Fruit fly (Drosophila melanogaster) whole organism, wandering third instar larva: ENCODE measurements around the gene Tbc1d22.

Experiments used
- Abd-B ChIP-seq: fragments of >200 bp; optimal IDR thresholded peaks from 2 replicates; lab custom pipeline; 2017; ENCODE audit warnings: missing biosample characterization, missing genetic modification characterization
- CG32264 ChIP-seq: fragments of 200-800 bp; sonication (Bioruptor generic); optimal IDR thresholded peaks from 2 replicates; lab custom pipeline; 2016; ENCODE audit warnings: missing biosample characterization, missing genetic modification characterization
- CG9705 ChIP-seq: fragments of 200-800 bp; sonication (Bioruptor generic); optimal IDR thresholded peaks from 2 replicates; lab custom pipeline; 2018; ENCODE audit warnings: missing biosample characterization, mild to moderate bottlenecking, missing genetic modification characterization
- CrebA ChIP-seq: fragments of 200-800 bp; sonication (Bioruptor generic); optimal IDR thresholded peaks from 2 replicates; lab custom pipeline; 2016; ENCODE audit warnings: missing biosample characterization, mild to moderate bottlenecking, missing genetic modification characterization, borderline replicate concordance
- Dfd ChIP-seq: fragments of >200 bp; optimal IDR thresholded peaks from 2 replicates; lab custom pipeline; 2017; ENCODE audit warnings: missing biosample characterization, missing genetic modification characterization
- Dif ChIP-seq: fragments of 200-275, 200-300 bp; sonication (Bioruptor generic); optimal IDR thresholded peaks from 2 replicates; lab custom pipeline; 2018; ENCODE audit warnings: missing biosample characterization, missing genetic modification characterization; ENCODE audit not compliant: partially characterized antibody
- GATAd ChIP-seq: sonication (Bioruptor generic); optimal IDR thresholded peaks from 2 replicates; lab custom pipeline; 2016; ENCODE audit warnings: missing biosample characterization, missing genetic modification characterization
- HLH106 ChIP-seq: fragments of 200-800 bp; optimal IDR thresholded peaks from 3 replicates; lab custom pipeline; 2019; ENCODE audit warnings: missing biosample characterization, mild to moderate bottlenecking, missing genetic modification characterization, moderate library complexity
- Hnf4 ChIP-seq: fragments of 200-800 bp; sonication (Bioruptor generic); optimal IDR thresholded peaks from 2 replicates; lab custom pipeline; 2016; ENCODE audit warnings: missing biosample characterization, mild to moderate bottlenecking, missing genetic modification characterization
- Hr78 ChIP-seq: fragments of >200 bp; optimal IDR thresholded peaks from 2 replicates; lab custom pipeline; 2017; ENCODE audit warnings: missing biosample characterization, missing genetic modification characterization
- Hr83 ChIP-seq: fragments of 200-300 bp; sonication (Bioruptor generic); optimal IDR thresholded peaks from 2 replicates; lab custom pipeline; 2016; ENCODE audit warnings: missing biosample characterization, mild to moderate bottlenecking, missing genetic modification characterization, moderate library complexity; ENCODE audit not compliant: poor library complexity, severe bottlenecking
- Jra ChIP-seq: sonication (Bioruptor generic); optimal IDR thresholded peaks from 2 replicates; lab custom pipeline; 2016; ENCODE audit warnings: missing biosample characterization, missing genetic modification characterization
- Mio ChIP-seq: sonication (Bioruptor generic); optimal IDR thresholded peaks from 2 replicates; lab custom pipeline; 2016; ENCODE audit warnings: missing biosample characterization, missing genetic modification characterization
- Myc ChIP-seq: fragments of >200 bp; optimal IDR thresholded peaks from 2 replicates; lab custom pipeline; 2017
- Rel ChIP-seq, 2 experiments: fragments of 200-800 bp; sonication (Bioruptor generic) in 1 of 2; optimal IDR thresholded peaks; 2 replicates in 1 of 2; 3 replicates in 1 of 2; lab custom pipeline; 2016 to 2019; ENCODE audit warnings: mild to moderate bottlenecking in 2 of 2, missing biosample characterization in 2 of 2, missing genetic modification characterization in 2 of 2, moderate library complexity in 1 of 2
- Sp1 ChIP-seq: fragments of 200-800 bp; sonication (Bioruptor generic); optimal IDR thresholded peaks from 3 replicates; lab custom pipeline; 2019; ENCODE audit warnings: missing biosample characterization, mild to moderate bottlenecking, missing genetic modification characterization, moderate library complexity
- br ChIP-seq: fragments of 200-800 bp; sonication (Bioruptor generic); optimal IDR thresholded peaks from 2 replicates; lab custom pipeline; 2016; ENCODE audit warnings: missing biosample characterization, missing genetic modification characterization
- brk ChIP-seq: fragments of 200-800 bp; sonication (Bioruptor generic); optimal IDR thresholded peaks from 2 replicates; lab custom pipeline; 2016; ENCODE audit warnings: missing biosample characterization, mild to moderate bottlenecking, missing genetic modification characterization
- dl ChIP-seq, 2 experiments: fragments of 175-275, 200-275 bp in 1 of 2; fragments of 200-275 bp in 1 of 2; sonication (Bioruptor generic); optimal IDR thresholded peaks; lab custom pipeline; 2018; ENCODE audit warnings: mild to moderate bottlenecking in 2 of 2, missing biosample characterization in 2 of 2, missing genetic modification characterization in 2 of 2, moderate library complexity in 2 of 2; ENCODE audit not compliant: partially characterized antibody in 2 of 2, insufficient read depth in 1 of 2
- dsf ChIP-seq: sonication (Bioruptor generic); optimal IDR thresholded peaks from 2 replicates; lab custom pipeline; 2016; ENCODE audit warnings: missing biosample characterization, missing genetic modification characterization, borderline replicate concordance
- ey ChIP-seq: fragments of 200-800 bp; sonication (Bioruptor generic); optimal IDR thresholded peaks from 2 replicates; lab custom pipeline; 2016; ENCODE audit warnings: missing biosample characterization, missing genetic modification characterization
- foxo ChIP-seq, 2 experiments: fragments of 200-800 bp; sonication (Bioruptor generic); optimal IDR thresholded peaks; 2 replicates in 1 of 2; 3 replicates in 1 of 2; lab custom pipeline; 2016 to 2017; ENCODE audit warnings: missing biosample characterization in 2 of 2, missing genetic modification characterization in 2 of 2
- fru ChIP-seq: fragments of 200-800 bp; sonication (Bioruptor generic); optimal IDR thresholded peaks from 3 replicates; lab custom pipeline; 2016; ENCODE audit warnings: missing biosample characterization, mild to moderate bottlenecking, missing genetic modification characterization
- h ChIP-seq: fragments of 200-800 bp; sonication (Bioruptor generic); optimal IDR thresholded peaks from 3 replicates; lab custom pipeline; 2016; ENCODE audit warnings: missing biosample characterization, mild to moderate bottlenecking, missing genetic modification characterization
- jim ChIP-seq: fragments of 175-275, 200-325 bp; sonication (Bioruptor generic); optimal IDR thresholded peaks from 2 replicates; lab custom pipeline; 2016; ENCODE audit warnings: missing biosample characterization, mild to moderate bottlenecking, missing genetic modification characterization
- psq ChIP-seq: fragments of 200-800 bp; sonication (Bioruptor generic); optimal IDR thresholded peaks from 3 replicates; lab custom pipeline; 2017; ENCODE audit warnings: missing biosample characterization, mild to moderate bottlenecking, missing genetic modification characterization, moderate library complexity
- rgr ChIP-seq: fragments of 200-800 bp; sonication (Bioruptor generic); optimal IDR thresholded peaks from 3 replicates; lab custom pipeline; 2016; ENCODE audit warnings: missing biosample characterization, mild to moderate bottlenecking, missing genetic modification characterization
- sage ChIP-seq: fragments of 200-800 bp; sonication (Bioruptor generic); optimal IDR thresholded peaks from 2 replicates; lab custom pipeline; 2016; ENCODE audit warnings: missing biosample characterization, mild to moderate bottlenecking, missing genetic modification characterization
- sv ChIP-seq: fragments of 200-800 bp; sonication (Bioruptor generic); optimal IDR thresholded peaks from 3 replicates; lab custom pipeline; 2016; ENCODE audit warnings: missing biosample characterization, missing genetic modification characterization
- usp ChIP-seq: fragments of >200 bp; optimal IDR thresholded peaks from 2 replicates; lab custom pipeline; 2017; ENCODE audit warnings: missing biosample characterization, missing genetic modification characterization
- woc ChIP-seq: sonication (Bioruptor generic); optimal IDR thresholded peaks from 2 replicates; lab custom pipeline; 2016; ENCODE audit warnings: missing biosample characterization, mild to moderate bottlenecking, missing genetic modification characterization

The Tbc1d22 gene

dm6 chr3R:21059486-21060356 lies 42.3 kb upstream of the Tbc1d22 start:
- TF ChIP-seq Sp1 (GFP tag; lab: Kevin White, UChicago) (no peak), h (GFP tag; lab: Kevin White, UChicago) (no peak), Dfd (GFP tag; lab: Kevin White, UChicago) (no peak), brk (GFP tag; lab: Kevin White, UChicago) (peak; percentile 51), foxo (GFP tag; optimal IDR thresholded peaks at IDR 0.05; lab: Kevin White, UChicago) (no peak), HLH106 (tag; lab: Kevin White, UChicago) (no peak), Hnf4 (GFP tag; lab: Kevin White, UChicago) (peak; percentile 2), CrebA (peak; percentile 11), CG32264 (no peak)

- TF ChIP-seq psq (GFP tag; lab: Kevin White, UChicago) (peak; percentile 7), br (peak; percentile 36), Hnf4 (GFP tag; lab: Kevin White, UChicago) (peak; percentile 48), Rel (GFP tag; optimal IDR thresholded peaks at IDR 0.05; lab: Kevin White, UChicago) (no peak), Rel (tag; optimal IDR thresholded peaks at IDR 0.05; lab: Kevin White, UChicago) (peak; percentile 72), Dif (peak; percentile 69), woc (GFP tag; lab: Kevin White, UChicago) (no peak), usp (GFP tag; lab: Kevin White, UChicago) (no peak), Sp1 (GFP tag; lab: Kevin White, UChicago) (peak; percentile 4), foxo (GFP tag; optimal IDR thresholded peaks at IDR 0.05; lab: Kevin White, UChicago) (peak in 1 of 2 experiments; percentile 3), dl (GFP tag; optimal IDR thresholded peaks at IDR 0.05; lab: Kevin White, UChicago; ENCODE audit: insufficient read depth in 1 of 2, partially characterized antibody in 2 of 2) (peak in 1 of 2 experiments; percentile 32), h (GFP tag; lab: Kevin White, UChicago) (peak; percentile 72), rgr (GFP tag; lab: Kevin White, UChicago) (peak; percentile 38), Hr83 (GFP tag; lab: Kevin White, UChicago) (peak; percentile 56), sv (no peak), dsf (GFP tag; lab: Kevin White, UChicago) (no peak), CG9705 (no peak), fru (GFP tag; lab: Kevin White, UChicago) (peak; percentile 55)
Observed at dm6 chr3R:21060430-21061245, 41.4 kb upstream of the Tbc1d22 start, which contains the start of gene Mvl. Mvl (minus strand) TSS chr3R:21060800.

- TF ChIP-seq ey (GFP tag; lab: Kevin White, UChicago) (no peak), rgr (GFP tag; lab: Kevin White, UChicago) (no peak), Dif (no peak), sage (GFP tag; lab: Kevin White, UChicago) (no peak), dsf (GFP tag; lab: Kevin White, UChicago) (no peak), Abd-B (no peak), Rel (GFP tag; optimal IDR thresholded peaks at IDR 0.05; lab: Kevin White, UChicago) (no peak), Rel (tag; optimal IDR thresholded peaks at IDR 0.05; lab: Kevin White, UChicago) (no peak), Jra (GFP tag; lab: Kevin White, UChicago) (no peak), Hnf4 (GFP tag; lab: Kevin White, UChicago) (no peak), GATAd (GFP tag; lab: Kevin White, UChicago) (no peak), Mio (GFP tag; lab: Kevin White, UChicago) (no peak), fru (GFP tag; lab: Kevin White, UChicago) (no peak), Hr78 (GFP tag; lab: Kevin White, UChicago) (no peak), jim (GFP tag; lab: Kevin White, UChicago) (no peak), Myc (lab: Kevin White, UChicago) (no peak), Hr83 (GFP tag; lab: Kevin White, UChicago) (no peak), sv (no peak)
Observed at dm6 chr3R:21063433-21063832, 38.6 kb upstream of the Tbc1d22 start.
